Worm (Caenorhabditis elegans): Measurements from ENCODE around the gene str-177.

- TF ChIP-seq cog-1 (tag; optimal IDR thresholded peaks at IDR 0.05): peak; percentile 58
- no peak for TF ChIP-seq tab-1 (GFP tag; IDR thresholded peaks at IDR 0.05)
- TF ChIP-seq ztf-23 (GFP tag; IDR thresholded peaks at IDR 0.05): no peak
- TF ChIP-seq ref-1 (GFP tag; conservative IDR thresholded peaks at IDR 0.05): no peak
- TF ChIP-seq klf-2 (GFP tag; conservative IDR thresholded peaks at IDR 0.05): no peak
Observed at ce11 chrV:9212499-9212898, 13.7 kb upstream of the str-177 start.
